Worm (Caenorhabditis elegans) whole organism, L4 larva: ENCODE results near the gene cah-4.
A peak's percentile ranks its signal among the peaks of the same experiment; 100 is the strongest.

ENCODE experiments used
- D1046.2 ChIP-seq: fragments of 200-800 bp; sonication (Bioruptor generic); IDR thresholded peaks from 2 replicates; pipeline ENCODE4 v1.3.6; 2022; ENCODE audit warnings: missing genetic modification characterization, missing compliant biosample characterization
- aly-2 ChIP-seq: sonication (generic microtip); optimal IDR thresholded peaks from 2 replicates; lab custom pipeline; 2018; ENCODE audit warnings: missing biosample characterization, missing genetic modification characterization
- ama-1 ChIP-seq: fragments of 150-350 bp; optimal IDR thresholded peaks from 2 replicates; lab custom pipeline; 2014; ENCODE audit warnings: inconsistent platforms, mixed read lengths
- daf-8 ChIP-seq: fragments of 200-800 bp; sonication (Bioruptor generic); IDR thresholded peaks from 2 replicates; pipeline ENCODE4 v1.3.6; 2022; ENCODE audit warnings: missing genetic modification characterization, missing compliant biosample characterization
- lin-13 ChIP-seq: fragments of 150-350 bp; optimal IDR thresholded peaks from 2 replicates; lab custom pipeline; 2014; ENCODE audit warnings: missing biosample characterization, missing genetic modification reagents, missing genetic modification characterization
- lsy-2 ChIP-seq, 2 experiments: fragments of 150-350 bp in 1 of 2; sonication (generic microtip) in 1 of 2; optimal IDR thresholded peaks; 2 replicates each; lab custom pipeline; 2014 to 2017; ENCODE audit warnings: missing biosample characterization in 2 of 2, missing genetic modification characterization in 2 of 2
- snpc-4 ChIP-seq: fragments of 150-350 bp; optimal IDR thresholded peaks from 2 replicates; lab custom pipeline; 2014; ENCODE audit warnings: missing biosample characterization, missing genetic modification characterization
- unc-130 ChIP-seq: sonication (generic microtip); optimal IDR thresholded peaks from 2 replicates; lab custom pipeline; 2016; ENCODE audit warnings: missing genetic modification reagents, missing genetic modification characterization, missing compliant biosample characterization
- unc-62 ChIP-seq, 3 experiments: fragments of 150-350 bp in 1 of 3; sonication (generic microtip); optimal IDR thresholded peaks in 2 of 3; peaks in 1 of 3; 1 replicate in 1 of 3; 2 replicates in 2 of 3; lab custom pipeline; 2014 to 2017; ENCODE audit warnings: missing biosample characterization in 3 of 3, missing genetic modification characterization in 3 of 3, missing genetic modification reagents in 3 of 3, missing genotype in 1 of 3

DNA sequence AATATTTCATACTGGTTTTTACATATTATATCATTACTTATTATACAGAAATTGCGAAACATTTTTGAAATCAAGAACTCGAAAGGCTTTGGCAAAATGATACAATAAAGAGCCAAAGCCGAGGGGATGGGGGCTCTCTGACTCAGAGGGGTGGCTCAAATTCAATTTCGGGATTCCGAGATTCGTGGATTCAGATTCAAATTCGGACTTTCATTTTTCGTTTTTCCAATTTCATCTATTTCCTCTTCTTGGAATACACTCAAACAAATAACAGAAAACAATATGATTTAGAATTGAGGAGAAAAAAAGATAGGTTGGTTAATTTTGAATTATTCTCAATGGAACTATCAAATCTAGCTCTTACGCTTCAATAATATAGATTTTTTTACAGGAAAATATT, 43.3 kb upstream of the cah-4 start:
- TF ChIP-seq lin-13 (GFP tag; lab: Kevin White, UChicago) (no peak), ama-1 (no peak), aly-2 (tag; lab: Kevin White, UChicago) (no peak), D1046.2 (no peak), unc-62 (GFP tag; optimal IDR thresholded peaks at IDR 0.05 in 1 of 2; lab: Kevin White, UChicago) (no peak), unc-62 (tag; optimal IDR thresholded peaks at IDR 0.05; lab: Kevin White, UChicago) (no peak), lsy-2 (tag; optimal IDR thresholded peaks at IDR 0.05; lab: Kevin White, UChicago) (peak in 1 of 2 experiments; percentile 5), snpc-4 (tag; lab: Kevin White, UChicago) (no peak), unc-130 (GFP tag; lab: Kevin White, UChicago) (no peak), daf-8 (GFP tag; lab: Robert Waterston, UW) (no peak)
